Fruit fly (Drosophila melanogaster) S2 (cell line): Measurements from ENCODE around the gene CG13008.

Source experiments
- CG8478 ChIP-seq: fragments of >200 bp; optimal IDR thresholded peaks from 2 replicates; lab custom pipeline; 2018
- CTCF ChIP-seq, 2 experiments: fragments of >200 bp; optimal IDR thresholded peaks; 2 replicates each; lab custom pipeline; 2018

CG13008 gene

DNA sequence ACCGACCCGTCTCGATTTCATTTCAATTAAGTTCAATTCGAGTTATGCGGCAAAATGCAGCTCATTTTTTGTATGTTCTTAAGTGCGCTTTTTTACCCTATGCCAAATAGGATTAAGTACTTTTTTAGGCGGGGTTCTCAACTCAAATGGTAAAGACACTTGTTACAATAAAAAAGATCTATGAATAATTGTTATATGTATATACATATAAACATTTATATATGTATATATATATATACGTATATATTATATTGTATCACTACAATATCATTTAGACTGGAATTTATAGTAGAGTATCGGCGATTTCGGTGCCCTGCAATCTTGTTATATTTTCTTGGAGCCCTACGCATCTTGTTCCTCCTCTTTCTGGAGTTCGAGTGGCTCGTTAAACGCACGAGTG is 21.1 kb upstream of the CG13008 start:
- TF ChIP-seq CG8478 (lab: Kevin White, UChicago): no peak
- TF ChIP-seq CTCF (optimal IDR thresholded peaks at IDR 0.05; lab: Kevin White, UChicago): no peak

DNA sequence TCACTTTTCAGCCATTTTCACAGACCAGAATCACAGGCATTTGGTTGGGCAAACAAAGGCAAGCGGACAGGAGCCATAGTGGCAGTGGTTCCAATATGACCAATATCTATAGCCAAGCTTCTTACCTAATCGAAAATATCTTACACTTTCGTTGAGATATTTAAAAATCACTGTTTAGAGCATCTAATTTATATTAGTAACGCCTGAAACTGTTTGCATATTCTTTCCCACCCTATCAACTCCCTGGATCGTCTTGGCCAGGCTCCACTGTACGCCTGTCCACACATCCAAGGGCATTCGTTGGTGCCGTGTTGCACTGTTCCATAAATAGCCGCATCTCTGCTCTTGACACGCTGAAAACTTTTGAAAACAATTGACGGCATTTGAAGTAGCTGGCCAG is 20.6 kb upstream of the CG13008 start:
- TF ChIP-seq CG8478 (lab: Kevin White, UChicago) (no peak), CTCF (optimal IDR thresholded peaks at IDR 0.05; lab: Kevin White, UChicago) (no peak)

- no peak for TF ChIP-seq CTCF (optimal IDR thresholded peaks at IDR 0.05; lab: Kevin White, UChicago)
- no peak for TF ChIP-seq CG8478 (lab: Kevin White, UChicago)
Measured at dm6 chrX:16691440-16691839, 19.7 kb upstream of the CG13008 start.

DNA sequence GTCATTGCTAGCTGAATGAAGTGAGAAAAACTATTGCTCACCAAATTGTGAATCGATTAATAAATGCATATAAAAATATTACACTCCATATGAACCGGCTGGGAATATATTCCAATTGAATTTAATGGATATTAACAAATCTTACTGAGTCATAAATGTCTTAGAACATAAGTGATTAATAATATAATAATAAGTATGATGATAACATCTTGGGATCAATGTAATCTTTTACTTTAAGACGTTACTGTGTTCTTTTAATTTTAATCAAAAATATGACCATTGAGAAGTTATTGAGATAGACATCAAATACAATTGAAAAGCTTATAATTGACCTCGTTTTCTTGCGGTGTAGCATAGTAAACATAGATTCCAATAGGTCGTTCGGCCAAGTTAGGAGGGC is 18.8 kb upstream of the CG13008 start:
- TF ChIP-seq CTCF (optimal IDR thresholded peaks at IDR 0.05; lab: Kevin White, UChicago) (no peak), CG8478 (lab: Kevin White, UChicago) (no peak)

DNA sequence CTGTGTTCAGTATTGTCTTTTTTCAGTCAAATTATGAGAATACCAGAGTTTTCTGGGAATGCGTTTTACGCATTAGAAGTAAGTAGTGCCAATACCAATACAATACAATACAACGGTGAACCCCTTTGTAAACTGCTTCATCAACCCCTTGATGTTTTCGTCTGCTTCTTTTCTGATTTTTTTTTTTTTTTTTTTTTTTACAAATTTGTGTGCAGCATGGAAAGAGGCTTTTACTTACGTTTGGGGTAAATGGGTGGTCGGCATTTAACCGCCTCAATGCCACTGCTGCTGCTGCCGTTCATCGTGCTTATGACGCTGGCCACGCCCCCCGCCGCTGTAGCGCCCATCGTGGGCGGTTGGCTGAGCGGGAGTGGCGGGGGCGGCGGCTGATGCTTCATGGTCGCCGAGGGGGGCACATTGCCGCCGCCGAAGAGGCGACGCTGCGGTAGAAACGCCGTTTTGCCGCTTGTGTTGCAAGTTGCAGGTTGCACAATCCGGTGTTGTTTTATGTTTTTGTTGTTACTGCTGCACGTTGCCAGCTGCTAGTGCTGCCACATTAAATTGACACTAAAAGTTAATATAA is 17.2 kb upstream of the CG13008 start:
- TF ChIP-seq CG8478 (lab: Kevin White, UChicago) (no peak), CTCF (optimal IDR thresholded peaks at IDR 0.05; lab: Kevin White, UChicago) (no peak)

dm6 chrX:16694477-16694876 is 16.6 kb upstream of the CG13008 start:
- TF ChIP-seq CTCF (optimal IDR thresholded peaks at IDR 0.05; lab: Kevin White, UChicago) (no peak), CG8478 (lab: Kevin White, UChicago) (no peak)

dm6 chrX:16694959-16695358 is 16.1 kb upstream of the CG13008 start, which contains the start of gene Septin4:
TSS of gene Septin4 (minus strand) at chrX:16695173.
- TF ChIP-seq CG8478 (lab: Kevin White, UChicago): no peak
- TF ChIP-seq CTCF (optimal IDR thresholded peaks at IDR 0.05; lab: Kevin White, UChicago): no peak

DNA sequence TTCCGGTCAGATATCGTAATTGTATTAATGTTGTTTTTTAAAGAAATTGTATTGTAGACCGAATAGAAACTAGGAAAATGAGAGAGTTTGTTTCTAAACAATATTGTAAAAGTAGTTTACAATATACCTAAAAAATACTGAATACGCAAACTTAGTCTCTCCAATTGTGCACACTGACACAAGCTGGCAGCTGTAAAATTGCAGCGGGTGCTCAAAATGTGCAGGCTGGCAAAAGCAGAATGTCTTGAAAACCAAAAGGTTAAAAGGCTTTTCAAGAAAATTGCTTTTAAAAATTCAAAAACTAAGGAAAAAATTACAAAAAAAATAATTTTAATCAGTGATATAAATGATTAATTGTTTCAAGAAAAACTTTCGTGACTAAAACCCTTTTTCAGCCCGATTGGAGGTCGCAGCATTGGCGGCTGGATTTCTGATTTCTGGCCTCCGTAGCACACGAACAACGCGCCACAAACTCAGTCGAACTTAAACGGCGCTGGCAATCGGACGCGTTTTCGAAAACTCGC is 15.4 kb upstream of the CG13008 start, which contains the start of gene CG4678:
TSS of gene CG4678 (plus strand) at position 474 of the 524 bp plus-strand sequence.
- TF ChIP-seq CG8478 (lab: Kevin White, UChicago) (no peak), CTCF (optimal IDR thresholded peaks at IDR 0.05; lab: Kevin White, UChicago) (peak in 1 of 2 experiments; percentile 23)

dm6 chrX:16696614-16697519 is 14.2 kb upstream of the CG13008 start:
- TF ChIP-seq CTCF (optimal IDR thresholded peaks at IDR 0.05; lab: Kevin White, UChicago) (no peak), CG8478 (lab: Kevin White, UChicago) (no peak)

DNA sequence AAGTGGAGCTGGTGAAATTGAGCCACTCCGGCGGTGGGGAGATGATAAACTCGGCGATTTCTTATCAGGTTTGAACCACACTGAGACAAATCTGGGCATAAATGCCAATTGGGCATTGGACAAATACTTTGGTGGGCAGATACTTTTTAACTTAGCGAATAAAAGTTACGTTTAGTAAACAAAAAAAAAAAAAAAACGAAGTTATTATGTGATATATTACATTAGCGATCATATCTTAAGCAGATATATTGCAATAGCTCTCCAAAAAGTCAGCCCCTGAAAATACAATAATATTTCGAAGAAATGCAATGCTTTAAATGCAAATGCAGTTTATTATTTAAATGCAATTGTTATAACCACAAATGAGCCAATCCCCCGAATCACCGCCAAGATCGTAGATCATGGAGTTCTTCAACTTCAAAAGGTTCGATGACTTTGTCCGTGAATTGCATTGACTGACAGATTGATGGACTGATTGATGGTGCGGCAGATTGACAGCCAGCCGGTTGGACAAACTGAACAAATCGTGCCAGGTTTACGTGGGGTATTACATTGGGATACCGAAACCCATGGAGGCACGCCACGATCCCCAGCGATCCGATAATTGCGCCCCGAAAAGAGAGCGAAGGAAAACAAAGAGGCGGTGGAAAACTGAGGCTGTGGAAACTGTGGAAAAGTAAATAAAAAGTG is 13.1 kb upstream of the CG13008 start:
- no peak for TF ChIP-seq CG8478 (lab: Kevin White, UChicago)
- TF ChIP-seq CTCF (optimal IDR thresholded peaks at IDR 0.05; lab: Kevin White, UChicago): no peak

dm6 chrX:16700070-16700469 is 11.0 kb upstream of the CG13008 start, which contains the start of gene CG9676:
TSS of gene CG9676 (minus strand) at chrX:16700170.
- TF ChIP-seq CTCF (optimal IDR thresholded peaks at IDR 0.05; lab: Kevin White, UChicago): no peak
- no peak for TF ChIP-seq CG8478 (lab: Kevin White, UChicago)

- TF ChIP-seq CG8478 (lab: Kevin White, UChicago) (no peak), CTCF (optimal IDR thresholded peaks at IDR 0.05; lab: Kevin White, UChicago) (no peak)
Measured at dm6 chrX:16701941-16702340, 9.2 kb upstream of the CG13008 start, which contains the start of gene sphe. TSS of gene sphe (minus strand) at chrX:16701972.

- TF ChIP-seq CG8478 (lab: Kevin White, UChicago) (no peak), CTCF (optimal IDR thresholded peaks at IDR 0.05; lab: Kevin White, UChicago) (no peak)
Measured at dm6 chrX:16703747-16704146, 7.4 kb upstream of the CG13008 start, which contains the start of the genes CG9673 and CG4653. TSS of gene CG9673 (minus strand) at chrX:16703884. TSS of gene CG4653 (plus strand) at chrX:16704081.

- TF ChIP-seq CTCF (optimal IDR thresholded peaks at IDR 0.05; lab: Kevin White, UChicago): no peak
- no peak for TF ChIP-seq CG8478 (lab: Kevin White, UChicago)
Measured at dm6 chrX:16706774-16707173, 4.3 kb upstream of the CG13008 start, which contains the start of gene CG9672. TSS of gene CG9672 (minus strand) at chrX:16706874.
